Worm (Caenorhabditis elegans): ENCODE results near the gene ucr-2.1.
A peak's percentile ranks its signal among the peaks of the same experiment; 100 is the strongest.

The ucr-2.1 gene

DNA sequence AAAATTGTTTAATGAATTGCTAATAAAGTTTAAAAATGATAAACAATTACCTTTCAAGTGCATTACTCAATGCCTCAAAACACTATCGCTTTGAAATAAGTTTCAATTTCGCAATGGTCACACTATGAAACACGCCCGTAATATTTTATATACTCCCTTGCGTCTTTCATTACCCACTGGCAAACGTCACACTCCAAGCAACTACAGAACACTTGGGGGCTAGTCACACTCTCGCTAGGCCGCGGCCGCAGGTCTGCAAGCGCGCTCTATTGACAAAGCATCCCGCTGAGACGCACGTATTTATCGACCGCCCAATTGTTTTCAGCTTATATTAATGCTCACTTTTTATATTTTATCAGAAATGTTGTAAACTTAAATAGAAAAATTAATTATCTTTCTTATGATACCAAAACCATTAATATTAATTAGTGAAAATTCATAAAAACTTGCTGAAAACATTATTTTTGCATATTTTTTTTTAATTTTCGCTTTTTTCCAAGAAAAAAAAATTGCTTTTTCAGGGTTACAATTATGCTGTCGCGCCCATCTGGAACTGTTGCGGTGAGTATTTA is at the start of gene ucr-2.1, which contains the start of gene nmat-1:
TSS of gene ucr-2.1 (plus strand) at position 522 of the 572 bp plus-strand sequence.
TSS of gene nmat-1 (minus strand) at position 136 of the 572 bp plus-strand sequence.
- TF ChIP-seq F13C5.2 (tag; optimal IDR thresholded peaks at IDR 0.05) = peak; percentile 47
- TF ChIP-seq tbx-37 (GFP tag; conservative IDR thresholded peaks at IDR 0.05) = 0 out of 2 replicates have a peak, but pooled peaks have one; percentile 8
- TF ChIP-seq aly-1 (tag; optimal IDR thresholded peaks at IDR 0.05) = no peak

DNA sequence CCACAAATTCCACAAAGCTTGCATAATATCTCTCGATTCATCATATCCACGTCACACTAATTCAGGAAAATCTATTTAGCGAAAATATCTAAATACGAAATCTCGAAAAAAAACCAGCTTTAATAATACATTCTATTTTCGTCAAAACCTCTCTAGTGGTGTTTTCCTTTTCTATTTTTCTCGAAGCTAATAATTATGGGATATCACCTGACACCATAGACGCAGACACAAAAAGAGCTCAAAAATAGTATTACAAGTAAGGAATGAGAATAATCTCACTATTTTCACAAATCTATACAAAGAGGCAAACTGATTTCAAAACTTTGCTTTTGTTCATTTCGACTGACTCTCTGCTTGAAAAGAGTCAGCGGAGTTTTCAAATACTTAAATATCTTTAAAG is 49.1 kb upstream of the ucr-2.1 start:
- TF ChIP-seq hnd-1 (tag; optimal IDR thresholded peaks at IDR 0.05) = no peak
- TF ChIP-seq ceh-36 (tag; optimal IDR thresholded peaks at IDR 0.05) = no peak
- TF ChIP-seq hmg-4 (GFP tag; optimal IDR thresholded peaks at IDR 0.05) = no peak
- no peak for TF ChIP-seq tra-4 (tag; optimal IDR thresholded peaks at IDR 0.05)
- TF ChIP-seq ets-7 (tag; optimal IDR thresholded peaks at IDR 0.05) = no peak
- no peak for TF ChIP-seq scrt-1 (GFP tag; IDR thresholded peaks at IDR 0.05)
- no peak for TF ChIP-seq tbx-11 (GFP tag; IDR thresholded peaks at IDR 0.05)
- no peak for TF ChIP-seq hmbx-1 (tag; optimal IDR thresholded peaks at IDR 0.05)
- TF ChIP-seq B0310.2 (tag; optimal IDR thresholded peaks at IDR 0.05) = no peak
- TF ChIP-seq sea-1 (GFP tag; conservative IDR thresholded peaks at IDR 0.05) = no peak
- no peak for TF ChIP-seq flt-1 (GFP tag; IDR thresholded peaks at IDR 0.05)
- no peak for TF ChIP-seq tbx-37 (GFP tag; conservative IDR thresholded peaks at IDR 0.05)
- no peak for TF ChIP-seq F13C5.2 (tag; optimal IDR thresholded peaks at IDR 0.05)
- no peak for TF ChIP-seq ama-1 (optimal IDR thresholded peaks at IDR 0.05)
- TF ChIP-seq aly-1 (tag; optimal IDR thresholded peaks at IDR 0.05) = no peak
- no peak for TF ChIP-seq pes-1 (GFP tag; IDR thresholded peaks at IDR 0.05)
- TF ChIP-seq ceh-13 (GFP tag; optimal IDR thresholded peaks at IDR 0.05) = no peak

DNA sequence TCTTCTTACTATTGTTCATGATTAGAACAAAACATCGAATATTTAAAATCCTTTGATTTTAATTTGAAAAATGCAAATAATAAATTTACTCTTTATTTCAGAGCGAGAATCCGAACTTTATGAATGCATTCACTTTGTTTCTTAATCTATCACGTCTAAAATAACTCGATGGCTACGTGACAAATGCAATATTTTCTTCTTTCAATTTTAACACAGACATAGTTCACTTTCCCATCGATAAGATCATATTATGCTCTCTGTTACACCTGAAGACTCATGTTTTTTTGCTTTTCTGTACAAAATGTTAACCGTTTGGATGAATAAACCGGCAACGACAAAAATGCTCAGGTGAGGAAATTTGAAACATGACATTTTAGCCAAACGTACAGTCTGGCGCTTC is 48.7 kb upstream of the ucr-2.1 start:
- no peak for TF ChIP-seq hmg-4 (GFP tag; optimal IDR thresholded peaks at IDR 0.05)

DNA sequence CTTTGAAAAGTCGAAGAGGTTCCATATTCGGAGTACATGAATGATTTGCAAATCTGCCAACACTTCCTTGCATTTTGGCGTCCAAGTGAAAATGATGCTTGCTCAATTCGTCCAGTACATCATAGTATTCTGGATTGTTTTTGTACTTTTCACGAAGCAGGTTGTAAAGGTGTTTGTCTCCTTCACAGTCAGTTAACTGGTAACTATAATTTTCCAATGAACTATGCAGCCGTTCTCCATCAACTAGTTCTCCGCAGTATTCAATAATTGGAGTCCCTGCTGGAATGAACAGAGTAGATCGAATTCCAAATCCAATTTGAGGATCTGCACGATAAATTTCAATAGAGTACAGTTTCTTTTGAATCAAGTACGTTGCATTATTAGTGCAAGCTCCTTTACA is 46.9 kb upstream of the ucr-2.1 start:
- TF ChIP-seq tra-4 (tag; optimal IDR thresholded peaks at IDR 0.05) = no peak

DNA sequence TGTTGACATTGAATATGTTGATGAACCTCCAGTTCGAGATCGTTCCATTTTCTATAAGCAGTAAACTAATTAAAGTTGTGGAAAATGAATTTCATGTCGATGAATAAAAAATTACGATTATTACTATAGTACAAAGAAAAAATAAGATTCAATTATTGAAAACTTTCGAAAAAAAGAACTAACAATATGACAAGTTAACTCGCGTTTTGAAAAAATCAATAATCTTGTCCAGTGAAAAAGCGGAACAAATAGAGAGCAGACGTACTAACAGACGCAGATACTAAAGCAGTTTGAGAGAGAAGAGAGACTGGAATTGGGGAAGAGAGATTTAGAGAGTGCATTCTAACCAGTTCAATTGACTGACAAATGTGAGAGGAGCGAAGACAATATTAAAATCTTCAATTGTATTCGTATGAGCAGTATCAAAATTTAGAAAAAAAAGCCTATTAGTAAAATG is 43.6 kb upstream of the ucr-2.1 start, which contains the start of gene set-6:
TSS of gene set-6 (minus strand) at position 51 of the 457 bp plus-strand sequence.
- TF ChIP-seq pes-1 (GFP tag; IDR thresholded peaks at IDR 0.05) = no peak
- TF ChIP-seq hnd-1 (tag; optimal IDR thresholded peaks at IDR 0.05) = no peak
- TF ChIP-seq tra-4 (tag; optimal IDR thresholded peaks at IDR 0.05) = no peak
- no peak for TF ChIP-seq ama-1 (optimal IDR thresholded peaks at IDR 0.05)
- TF ChIP-seq sea-1 (GFP tag; conservative IDR thresholded peaks at IDR 0.05) = no peak
- TF ChIP-seq tbx-11 (GFP tag; IDR thresholded peaks at IDR 0.05) = no peak
- TF ChIP-seq scrt-1 (GFP tag; IDR thresholded peaks at IDR 0.05) = no peak
- no peak for TF ChIP-seq ceh-36 (tag; optimal IDR thresholded peaks at IDR 0.05)
- TF ChIP-seq flt-1 (GFP tag; IDR thresholded peaks at IDR 0.05) = no peak
- TF ChIP-seq B0310.2 (tag; optimal IDR thresholded peaks at IDR 0.05) = no peak
- TF ChIP-seq ceh-13 (GFP tag; optimal IDR thresholded peaks at IDR 0.05) = no peak
- no peak for TF ChIP-seq F13C5.2 (tag; optimal IDR thresholded peaks at IDR 0.05)

DNA sequence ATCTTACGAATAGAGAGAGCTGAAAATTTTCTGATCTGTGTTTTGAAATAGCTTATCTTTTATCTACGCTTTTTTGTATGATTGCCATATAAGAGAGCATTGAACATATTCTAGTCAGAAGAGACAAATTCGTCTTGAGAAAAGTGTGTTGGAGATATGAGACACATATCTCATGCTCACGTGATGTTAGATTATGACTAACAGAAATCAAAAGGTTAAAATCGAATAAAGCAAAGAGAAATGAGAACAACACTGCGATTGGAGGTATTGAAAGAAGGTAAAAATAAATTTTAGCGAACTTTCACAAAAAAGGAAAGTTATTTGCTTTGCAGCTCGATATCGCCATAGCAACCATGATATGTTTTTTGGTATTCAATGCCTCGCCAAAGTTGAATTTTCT is 36.2 kb upstream of the ucr-2.1 start, which contains the start of gene nhr-167:
TSS of gene nhr-167 (minus strand) at position 21 of the 400 bp plus-strand sequence.
- no peak for TF ChIP-seq F13C5.2 (tag; optimal IDR thresholded peaks at IDR 0.05)
- no peak for TF ChIP-seq flt-1 (GFP tag; IDR thresholded peaks at IDR 0.05)
- TF ChIP-seq tbx-11 (GFP tag; IDR thresholded peaks at IDR 0.05) = no peak
- no peak for TF ChIP-seq ceh-36 (tag; optimal IDR thresholded peaks at IDR 0.05)

DNA sequence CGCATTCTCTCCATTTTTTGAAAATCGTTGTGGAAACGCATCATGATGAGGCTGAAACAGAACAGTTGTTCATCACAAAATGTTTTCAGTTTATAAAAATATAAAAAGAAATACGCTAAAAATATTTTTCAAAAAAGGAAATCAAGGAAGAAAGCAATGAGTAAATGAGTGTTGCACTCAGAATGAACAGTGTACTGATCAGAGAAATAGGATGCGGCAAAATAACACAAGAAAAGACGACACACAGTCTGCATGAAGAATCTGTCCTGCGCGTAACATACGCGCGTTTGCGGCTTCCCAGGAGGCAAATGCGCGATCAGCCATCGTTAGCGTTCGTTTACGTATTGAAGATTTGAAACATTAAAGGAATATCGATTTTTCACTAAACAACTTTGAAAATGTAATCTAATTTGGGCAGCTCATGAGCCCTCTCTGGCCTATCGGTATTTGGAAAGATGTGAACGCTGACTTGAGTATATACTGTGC is 34.6 kb upstream of the ucr-2.1 start, which contains the start of gene C49F5.3:
TSS of gene C49F5.3 (minus strand) at position 51 of the 486 bp plus-strand sequence.
- TF ChIP-seq B0310.2 (tag; optimal IDR thresholded peaks at IDR 0.05) (no peak), scrt-1 (GFP tag; IDR thresholded peaks at IDR 0.05) (no peak), hmg-4 (GFP tag; optimal IDR thresholded peaks at IDR 0.05) (no peak), F13C5.2 (tag; optimal IDR thresholded peaks at IDR 0.05) (no peak), tbx-37 (GFP tag; conservative IDR thresholded peaks at IDR 0.05) (no peak), ets-7 (tag; optimal IDR thresholded peaks at IDR 0.05) (no peak), ceh-13 (GFP tag; optimal IDR thresholded peaks at IDR 0.05) (no peak), hnd-1 (tag; optimal IDR thresholded peaks at IDR 0.05) (no peak), aly-1 (tag; optimal IDR thresholded peaks at IDR 0.05) (no peak), sea-1 (GFP tag; conservative IDR thresholded peaks at IDR 0.05) (no peak), flt-1 (GFP tag; IDR thresholded peaks at IDR 0.05) (no peak), tra-4 (tag; optimal IDR thresholded peaks at IDR 0.05) (no peak), ceh-36 (tag; optimal IDR thresholded peaks at IDR 0.05) (no peak)

DNA sequence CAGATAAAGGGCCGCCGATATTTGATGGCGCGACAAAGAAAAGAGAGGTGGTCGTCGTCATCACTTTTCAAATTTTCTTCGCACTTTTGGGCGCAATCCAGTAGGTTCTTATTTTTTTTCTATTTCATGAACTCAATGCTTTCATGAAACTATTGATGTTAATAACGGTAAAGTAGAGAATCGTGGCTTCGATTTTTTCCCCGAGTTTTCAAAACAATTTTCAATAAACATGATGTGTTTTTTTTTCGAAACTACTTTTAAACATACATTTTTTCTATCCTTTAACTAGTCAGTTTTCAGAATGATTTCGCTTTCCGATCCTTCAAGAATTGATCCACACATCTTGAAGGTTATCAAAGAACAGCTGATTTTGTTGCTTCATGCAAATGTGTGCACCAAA is 32.3 kb upstream of the ucr-2.1 start, which contains the start of gene C49F5.5:
TSS of gene C49F5.5 (plus strand) at position 301 of the 400 bp plus-strand sequence.
- TF ChIP-seq B0310.2 (tag; optimal IDR thresholded peaks at IDR 0.05) = no peak

DNA sequence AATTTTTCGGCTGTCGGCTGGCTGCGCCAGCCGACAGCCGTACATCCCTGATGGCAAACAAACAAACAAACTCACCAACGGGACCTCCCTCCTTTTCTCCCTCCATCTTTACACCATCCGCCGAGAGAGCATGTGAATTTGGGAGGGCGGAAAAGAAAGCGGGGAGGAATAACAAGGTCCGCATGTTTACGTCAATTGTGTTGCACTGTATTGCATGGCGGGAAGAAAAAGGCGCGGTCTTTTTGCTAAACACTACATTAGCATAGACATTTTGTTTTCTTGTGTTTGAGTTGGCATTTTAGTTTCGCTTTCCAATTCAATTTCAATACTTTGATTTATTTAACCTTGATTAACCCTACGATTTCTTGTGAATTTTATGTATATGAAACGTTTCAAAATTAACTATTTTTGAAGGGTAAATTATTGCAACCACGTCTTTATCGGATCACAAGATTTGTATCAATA is 30.3 kb upstream of the ucr-2.1 start, which contains the start of gene C49F5.6:
TSS of gene C49F5.6 (plus strand) at position 415 of the 465 bp plus-strand sequence.
- TF ChIP-seq flt-1 (GFP tag; IDR thresholded peaks at IDR 0.05) = no peak
- no peak for TF ChIP-seq F13C5.2 (tag; optimal IDR thresholded peaks at IDR 0.05)
- TF ChIP-seq tra-4 (tag; optimal IDR thresholded peaks at IDR 0.05) = no peak
- TF ChIP-seq ceh-36 (tag; optimal IDR thresholded peaks at IDR 0.05) = no peak
- TF ChIP-seq tbx-37 (GFP tag; conservative IDR thresholded peaks at IDR 0.05) = no peak
- TF ChIP-seq sea-1 (GFP tag; conservative IDR thresholded peaks at IDR 0.05) = no peak
- TF ChIP-seq hmg-4 (GFP tag; optimal IDR thresholded peaks at IDR 0.05) = no peak
- no peak for TF ChIP-seq ama-1 (optimal IDR thresholded peaks at IDR 0.05)
- no peak for TF ChIP-seq hmbx-1 (tag; optimal IDR thresholded peaks at IDR 0.05)
- TF ChIP-seq aly-1 (tag; optimal IDR thresholded peaks at IDR 0.05) = no peak

Measured in whole organism, early embryonic.